Worm (Caenorhabditis elegans) whole organism, L4 larva: ENCODE data around the gene F54D5.24.
A peak's percentile ranks its signal among the peaks of the same experiment; 100 is the strongest.

ENCODE experiments used
- D1046.2 ChIP-seq: fragments of 200-800 bp; sonication (Bioruptor generic); IDR thresholded peaks from 2 replicates; pipeline ENCODE4 v1.3.6; 2022; ENCODE audit warnings: missing genetic modification characterization, missing compliant biosample characterization
- F26F4.8 ChIP-seq: fragments of 200-800 bp; sonication (Bioruptor generic); conservative IDR thresholded peaks from 2 replicates; pipeline ENCODE4 v1.3.6; 2022; ENCODE audit warnings: missing genetic modification characterization, missing compliant biosample characterization
- F44E2.7 ChIP-seq: fragments of 200-800 bp; sonication (Bioruptor generic); IDR thresholded peaks from 2 replicates; pipeline ENCODE4 v2.1.2; 2022; ENCODE audit warnings: missing genetic modification characterization, missing compliant biosample characterization
- F49E8.2 ChIP-seq: sonication (generic microtip); optimal IDR thresholded peaks from 2 replicates; lab custom pipeline; 2016; ENCODE audit warnings: missing compliant biosample characterization, mild to moderate bottlenecking, missing genetic modification characterization, borderline replicate concordance
- R02D3.7 ChIP-seq: fragments of 150-350 bp; sonication (generic microtip); optimal IDR thresholded peaks from 3 replicates; lab custom pipeline; 2014; ENCODE audit warnings: missing biosample characterization, missing genetic modification characterization
- Y5F2A.4 ChIP-seq: fragments of 200-800 bp; sonication (Bioruptor generic); optimal IDR thresholded peaks from 2 replicates; lab custom pipeline; 2018; ENCODE audit warnings: mild to moderate bottlenecking, missing genetic modification characterization, missing compliant biosample characterization
- Y75B8A.6 ChIP-seq: fragments of 200-800 bp; sonication (Bioruptor generic); IDR thresholded peaks from 2 replicates; pipeline ENCODE4 v1.3.6; 2022; ENCODE audit warnings: missing genetic modification reagents, missing genetic modification characterization, missing compliant biosample characterization
- ZK546.5 ChIP-seq, 2 experiments: sonication (generic microtip); optimal IDR thresholded peaks; 2 replicates each; lab custom pipeline; 2017; ENCODE audit warnings: missing biosample characterization in 2 of 2, missing genetic modification characterization in 2 of 2
- ama-1 ChIP-seq: fragments of 150-350 bp; optimal IDR thresholded peaks from 2 replicates; lab custom pipeline; 2014; ENCODE audit warnings: inconsistent platforms, mixed read lengths
- ceh-20 ChIP-seq: fragments of 200-800 bp; sonication (Bioruptor generic); IDR thresholded peaks from 2 replicates; pipeline ENCODE4 v1.3.6; 2022; ENCODE audit warnings: missing genetic modification reagents, missing genetic modification characterization, missing compliant biosample characterization
- ceh-28 ChIP-seq: fragments of 150-350 bp; optimal IDR thresholded peaks from 2 replicates; lab custom pipeline; 2014; ENCODE audit warnings: missing biosample characterization, missing genetic modification reagents, missing genetic modification characterization
- ceh-82 ChIP-seq: sonication (generic microtip); optimal IDR thresholded peaks from 2 replicates; lab custom pipeline; 2017; ENCODE audit warnings: missing biosample characterization, missing genetic modification characterization
- cey-2 ChIP-seq: sonication (generic microtip); optimal IDR thresholded peaks from 3 replicates; lab custom pipeline; 2017; ENCODE audit warnings: missing genetic modification characterization, mild to moderate bottlenecking, missing compliant biosample characterization, antibody characterized with exemption, borderline replicate concordance; ENCODE audit not compliant: insufficient read depth
- ctbp-1 ChIP-seq: fragments of 200-800 bp; sonication (Bioruptor generic); IDR thresholded peaks from 2 replicates; pipeline ENCODE4 v1.3.6; 2022; ENCODE audit warnings: missing genetic modification reagents, missing genetic modification characterization, missing compliant biosample characterization
- daf-19 ChIP-seq: fragments of 200-800 bp; sonication (Bioruptor generic); conservative IDR thresholded peaks from 2 replicates; pipeline ENCODE4 v1.3.6; 2022; ENCODE audit warnings: missing genetic modification characterization, missing compliant biosample characterization
- dmd-6 ChIP-seq: fragments of 200-800 bp; sonication (Bioruptor generic); IDR thresholded peaks from 2 replicates; pipeline ENCODE4 v1.3.6; 2022; ENCODE audit warnings: missing genetic modification reagents, missing genetic modification characterization, missing compliant biosample characterization
- dmd-8 ChIP-seq: fragments of 200-800 bp; sonication (Bioruptor generic); IDR thresholded peaks from 2 replicates; pipeline ENCODE4 v1.3.6; 2022; ENCODE audit warnings: missing genetic modification characterization, missing compliant biosample characterization
- duxl-1 ChIP-seq: sonication (generic microtip); optimal IDR thresholded peaks from 2 replicates; lab custom pipeline; 2016; ENCODE audit warnings: mild to moderate bottlenecking, missing genetic modification characterization, moderate library complexity, missing compliant biosample characterization; ENCODE audit not compliant: poor library complexity
- dve-1 ChIP-seq: sonication (generic microtip); optimal IDR thresholded peaks from 2 replicates; lab custom pipeline; 2017; ENCODE audit warnings: antibody characterized with exemption, mild to moderate bottlenecking, missing genetic modification characterization, missing compliant biosample characterization; ENCODE audit not compliant: insufficient read depth
- egl-43 ChIP-seq: fragments of 200-800 bp; sonication (Bioruptor generic); IDR thresholded peaks from 2 replicates; pipeline ENCODE4 v1.3.6; 2022; ENCODE audit warnings: missing genetic modification reagents, missing genetic modification characterization, missing compliant biosample characterization
- fkh-10 ChIP-seq: fragments of 150-350 bp; optimal IDR thresholded peaks from 2 replicates; lab custom pipeline; 2014; ENCODE audit warnings: missing biosample characterization, missing genetic modification reagents, missing genetic modification characterization
- fos-1 ChIP-seq: fragments of 150-350 bp; optimal IDR thresholded peaks from 2 replicates; lab custom pipeline; 2014; ENCODE audit warnings: missing biosample characterization, missing genetic modification characterization
- hif-1 ChIP-seq, 2 experiments: sonication (generic microtip); optimal IDR thresholded peaks; 2 replicates each; lab custom pipeline; 2016 to 2017; ENCODE audit warnings: missing compliant biosample characterization in 2 of 2, missing genetic modification characterization in 2 of 2, missing genetic modification reagents in 2 of 2, missing genotype in 2 of 2, mild to moderate bottlenecking in 1 of 2
- hlh-30 ChIP-seq: sonication (generic microtip); optimal IDR thresholded peaks from 2 replicates; lab custom pipeline; 2017; ENCODE audit warnings: antibody characterized with exemption, mild to moderate bottlenecking, missing genetic modification characterization, missing compliant biosample characterization; ENCODE audit not compliant: insufficient read depth
- lin-1 ChIP-seq: fragments of 200-800 bp; sonication (Bioruptor generic); IDR thresholded peaks from 2 replicates; pipeline ENCODE4 v1.3.6; 2022; ENCODE audit warnings: missing genetic modification reagents, missing genetic modification characterization, missing compliant biosample characterization
- lin-29 ChIP-seq: fragments of 200-800 bp; sonication (Bioruptor generic); IDR thresholded peaks from 2 replicates; pipeline ENCODE4 v1.3.6; 2022; ENCODE audit warnings: missing genetic modification reagents, missing genetic modification characterization, missing compliant biosample characterization
- lin-39 ChIP-seq: fragments of 150-350 bp; optimal IDR thresholded peaks from 2 replicates; lab custom pipeline; 2014; ENCODE audit warnings: missing biosample characterization, missing genetic modification reagents, missing genetic modification characterization
- lsy-2 ChIP-seq, 2 experiments: fragments of 150-350 bp in 1 of 2; sonication (generic microtip) in 1 of 2; optimal IDR thresholded peaks; 2 replicates each; lab custom pipeline; 2014 to 2017; ENCODE audit warnings: missing biosample characterization in 2 of 2, missing genetic modification characterization in 2 of 2
- madf-9 ChIP-seq: fragments of 200-800 bp; sonication (Bioruptor generic); conservative IDR thresholded peaks from 2 replicates; pipeline ENCODE4 v1.3.6; 2022; ENCODE audit warnings: missing genetic modification reagents, missing genetic modification characterization, missing compliant biosample characterization
- mdl-1 ChIP-seq, 2 experiments: fragments of 150-350 bp in 1 of 2; sonication (generic microtip) in 1 of 2; optimal IDR thresholded peaks; 2 replicates each; lab custom pipeline; 2014 to 2017; ENCODE audit warnings: missing biosample characterization in 2 of 2, missing genetic modification characterization in 2 of 2
- mdt-29 ChIP-seq: fragments of 200-800 bp; sonication (Bioruptor generic); IDR thresholded peaks from 2 replicates; pipeline ENCODE4 v1.3.6; 2022; ENCODE audit warnings: missing genetic modification reagents, missing genetic modification characterization, missing compliant biosample characterization
- mep-1 ChIP-seq: fragments of 150-350 bp; sonication (generic microtip); optimal IDR thresholded peaks from 3 replicates; lab custom pipeline; 2014; ENCODE audit warnings: missing biosample characterization, missing genetic modification characterization
- mxl-2 ChIP-seq: fragments of 200-800 bp; sonication (Bioruptor generic); conservative IDR thresholded peaks from 2 replicates; pipeline ENCODE4 v1.3.6; 2022; ENCODE audit warnings: missing genetic modification reagents, missing genetic modification characterization, missing compliant biosample characterization
- nhr-10 ChIP-seq: fragments of 150-350 bp; optimal IDR thresholded peaks from 2 replicates; lab custom pipeline; 2014; ENCODE audit warnings: missing biosample characterization, missing genetic modification characterization
- nhr-102 ChIP-seq: sonication (generic microtip); optimal IDR thresholded peaks from 2 replicates; lab custom pipeline; 2016; ENCODE audit warnings: mild to moderate bottlenecking, missing genetic modification characterization, moderate library complexity, missing compliant biosample characterization
- nhr-111 ChIP-seq: fragments of 200-800 bp; sonication (Bioruptor generic); optimal IDR thresholded peaks from 2 replicates; lab custom pipeline; 2018; ENCODE audit warnings: mild to moderate bottlenecking, missing genetic modification characterization, missing compliant biosample characterization
- nhr-237 ChIP-seq: sonication (generic microtip); optimal IDR thresholded peaks from 2 replicates; lab custom pipeline; 2017; ENCODE audit warnings: missing biosample characterization, missing genetic modification characterization
- nhr-25 ChIP-seq: sonication (generic microtip); optimal IDR thresholded peaks from 2 replicates; lab custom pipeline; 2017; ENCODE audit warnings: missing genetic modification characterization, mild to moderate bottlenecking, missing compliant biosample characterization, antibody characterized with exemption, moderate library complexity, borderline replicate concordance; ENCODE audit not compliant: insufficient read depth
- nhr-28 ChIP-seq: fragments of 150-350 bp; optimal IDR thresholded peaks from 2 replicates; lab custom pipeline; 2014; ENCODE audit warnings: missing biosample characterization, missing genetic modification characterization
- nhr-6 ChIP-seq: fragments of 150-350 bp; optimal IDR thresholded peaks from 2 replicates; lab custom pipeline; 2014; ENCODE audit warnings: missing biosample characterization, missing genetic modification characterization
- rbr-2 ChIP-seq: sonication (generic microtip); optimal IDR thresholded peaks from 2 replicates; lab custom pipeline; 2016; ENCODE audit warnings: missing genotype, missing genetic modification characterization, missing compliant biosample characterization
- sdz-12 ChIP-seq: fragments of 200-800 bp; sonication (Bioruptor generic); optimal IDR thresholded peaks from 2 replicates; lab custom pipeline; 2018; ENCODE audit warnings: mild to moderate bottlenecking, missing genetic modification characterization, missing compliant biosample characterization
- skn-1 ChIP-seq: fragments of 150-350 bp; optimal IDR thresholded peaks from 2 replicates; lab custom pipeline; 2014; ENCODE audit warnings: missing biosample characterization, missing genetic modification characterization
- snpc-4 ChIP-seq: fragments of 150-350 bp; optimal IDR thresholded peaks from 2 replicates; lab custom pipeline; 2014; ENCODE audit warnings: missing biosample characterization, missing genetic modification characterization
- spr-3 ChIP-seq: fragments of 200-800 bp; sonication (Bioruptor generic); optimal IDR thresholded peaks from 2 replicates; lab custom pipeline; 2018; ENCODE audit warnings: mild to moderate bottlenecking, missing genetic modification characterization, missing compliant biosample characterization
- tag-97 ChIP-seq: fragments of 200-800 bp; sonication (Bioruptor generic); IDR thresholded peaks from 2 replicates; pipeline ENCODE4 v1.3.6; 2022; ENCODE audit warnings: missing genetic modification characterization, missing compliant biosample characterization
- unc-130 ChIP-seq: sonication (generic microtip); optimal IDR thresholded peaks from 2 replicates; lab custom pipeline; 2016; ENCODE audit warnings: missing genetic modification reagents, missing genetic modification characterization, missing compliant biosample characterization
- unc-39 ChIP-seq: sonication (generic microtip); optimal IDR thresholded peaks from 2 replicates; lab custom pipeline; 2017; ENCODE audit warnings: missing biosample characterization, missing genetic modification characterization
- zip-2 ChIP-seq: fragments of 150-350 bp; optimal IDR thresholded peaks from 2 replicates; lab custom pipeline; 2014; ENCODE audit warnings: missing biosample characterization, missing genetic modification characterization
- ztf-11 ChIP-seq: fragments of 150-350 bp; optimal IDR thresholded peaks from 2 replicates; lab custom pipeline; 2014; ENCODE audit warnings: missing biosample characterization, missing genetic modification characterization
- ztf-7 ChIP-seq: fragments of 150-350 bp; optimal IDR thresholded peaks from 2 replicates; lab custom pipeline; 2014; ENCODE audit warnings: missing biosample characterization, missing genetic modification characterization

Gene F54D5.24

DNA sequence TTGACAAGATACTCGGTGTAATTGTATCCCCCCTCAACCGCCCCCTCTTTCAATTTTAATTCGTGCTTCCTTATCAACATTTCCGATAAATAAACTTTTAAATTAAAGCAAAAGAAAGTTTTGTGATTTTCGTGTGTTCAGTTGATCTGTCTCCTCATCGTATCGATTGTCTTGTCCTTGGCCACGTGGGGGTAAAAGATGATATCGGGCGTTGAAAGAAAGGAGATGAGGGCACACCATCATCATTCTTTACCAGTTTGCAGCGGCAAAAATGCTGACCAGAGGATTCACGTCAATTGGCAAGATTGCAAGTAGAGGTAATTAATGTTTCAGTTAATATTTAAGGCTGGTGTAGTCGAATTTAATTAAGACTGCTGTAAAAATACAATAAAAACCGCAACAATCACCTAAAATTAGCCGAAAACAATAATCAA lies 8.5 kb upstream of the F54D5.24 start, which contains the start of gene F54D5.7 (continued):
- TF ChIP-seq madf-9 (peak; percentile 36; the same call in 1 of the 2 replicates), D1046.2 (no peak), tag-97 (GFP tag; lab: Robert Waterston, UW) (no peak), fos-1 (tag; lab: Kevin White, UChicago) (no peak), ztf-7 (tag; lab: Kevin White, UChicago) (peak; percentile 47), F49E8.2 (tag; lab: Kevin White, UChicago) (peak; percentile 56), egl-43 (GFP tag; lab: Robert Waterston, UW) (peak; percentile 79), nhr-25 (tag; lab: Kevin White, UChicago) (peak; percentile 43), skn-1 (tag; lab: Kevin White, UChicago) (no peak), nhr-237 (tag; lab: Kevin White, UChicago) (no peak), nhr-6 (tag; lab: Kevin White, UChicago) (no peak), sdz-12 (no peak), ceh-82 (no peak), unc-39 (no peak), dve-1 (tag; lab: Kevin White, UChicago) (peak; percentile 77), ama-1 (lab: Kevin White, UChicago) (peak; percentile 76), fkh-10 (GFP tag; lab: Kevin White, UChicago) (no peak), dmd-6 (GFP tag; lab: Robert Waterston, UW) (peak; percentile 55), nhr-28 (tag; lab: Kevin White, UChicago) (peak; percentile 47), ztf-11 (no peak), R02D3.7 (tag; lab: Kevin White, UChicago) (no peak), mep-1 (tag; lab: Kevin White, UChicago) (peak; percentile 77), lin-39 (tag; lab: Kevin White, UChicago) (no peak), ceh-28 (peak; percentile 34), Y75B8A.6 (GFP tag; lab: Robert Waterston, UW) (no peak), dmd-8 (GFP tag; lab: Robert Waterston, UW) (peak; percentile 54; the same call in 1 of the 2 replicates), nhr-10 (tag; lab: Kevin White, UChicago) (peak; percentile 15), Y5F2A.4 (GFP tag; lab: Kevin White, UChicago) (no peak), lin-29 (GFP tag; lab: Robert Waterston, UW) (no peak), nhr-111 (GFP tag; lab: Kevin White, UChicago) (no peak), unc-130 (GFP tag; lab: Kevin White, UChicago) (no peak), rbr-2 (tag; lab: Kevin White, UChicago) (peak; percentile 28), nhr-102 (no peak), hif-1 (tag; optimal IDR thresholded peaks at IDR 0.05; lab: Kevin White, UChicago) (no peak), ZK546.5 (tag; optimal IDR thresholded peaks at IDR 0.05; lab: Kevin White, UChicago) (no peak), hlh-30 (tag; lab: Kevin White, UChicago) (peak; percentile 80), lin-1 (GFP tag; lab: Robert Waterston, UW) (peak; percentile 32; the same call in 1 of the 2 replicates), F26F4.8 (GFP tag; lab: Robert Waterston, UW) (no peak), spr-3 (GFP tag; lab: Kevin White, UChicago) (peak; percentile 56), ceh-20 (GFP tag; lab: Robert Waterston, UW) (no peak), zip-2 (tag; lab: Kevin White, UChicago) (peak; percentile 33), mxl-2 (GFP tag; lab: Robert Waterston, UW) (peak; percentile 65; the same call in 1 of the 2 replicates), duxl-1 (tag; lab: Kevin White, UChicago) (no peak), cey-2 (tag; lab: Kevin White, UChicago) (no peak), daf-19 (no peak), snpc-4 (no peak), ctbp-1 (peak; percentile 70), mdt-29 (GFP tag; lab: Robert Waterston, UW) (peak; percentile 65; the same call in 1 of the 2 replicates), mdl-1 (tag; optimal IDR thresholded peaks at IDR 0.05; lab: Kevin White, UChicago) (peak; percentile 65 to 72), lsy-2 (tag; optimal IDR thresholded peaks at IDR 0.05; lab: Kevin White, UChicago) (peak; percentile 3 to 76), F44E2.7 (GFP tag; lab: Robert Waterston, UW) (no peak)
